Fruit fly (Drosophila melanogaster): ENCODE measurements around the gene CG9427.
A peak's percentile ranks its signal among the peaks of the same experiment; 100 is the strongest.

Gene CG9427

dm6 chr3R:9605084-9605483 lies 21.6 kb downstream of the CG9427 start (continued):
- TF ChIP-seq amos (GFP tag; IDR thresholded peaks at IDR 0.05; ENCODE audit: partially characterized antibody) (no peak), her (GFP tag; optimal IDR thresholded peaks at IDR 0.05) (no peak), Ptx1 (GFP tag; IDR thresholded peaks at IDR 0.05) (0 out of 2 replicates have a peak, but pooled peaks have one; percentile 10), E2f2 (GFP tag; IDR thresholded peaks at IDR 0.05) (no peak), CG8290 (GFP tag; optimal IDR thresholded peaks at IDR 0.05) (peak; percentile 3), CG8290 (tag; optimal IDR thresholded peaks at IDR 0.05) (no peak), Xbp1 (GFP tag; optimal IDR thresholded peaks at IDR 0.05) (peak; percentile 9), shn (GFP tag; optimal IDR thresholded peaks at IDR 0.05) (no peak), exex (tag; optimal IDR thresholded peaks at IDR 0.05) (no peak), H2.0 (GFP tag; IDR thresholded peaks at IDR 0.05) (no peak), HmgZ (tag; optimal IDR thresholded peaks at IDR 0.05) (no peak), CG4282 (GFP tag; optimal IDR thresholded peaks at IDR 0.05) (no peak), gce (GFP tag; IDR thresholded peaks at IDR 0.05) (no peak), rib (GFP tag; IDR thresholded peaks at IDR 0.05) (no peak), row (GFP tag; IDR thresholded peaks at IDR 0.05) (peak; percentile 43; the same call in 2 of the 3 replicates), CG17568 (GFP tag; optimal IDR thresholded peaks at IDR 0.05) (no peak), caup (GFP tag; optimal IDR thresholded peaks at IDR 0.05; ENCODE audit: severe bottlenecking) (no peak), CG10209 (GFP tag; optimal IDR thresholded peaks at IDR 0.05) (no peak), CG4328 (GFP tag; optimal IDR thresholded peaks at IDR 0.05) (no peak), ci (GFP tag; IDR thresholded peaks at IDR 0.05) (peak; percentile 52; the same call in 1 of the 3 replicates), ken (GFP tag; IDR thresholded peaks at IDR 0.05) (no peak), aop (GFP tag; IDR thresholded peaks at IDR 0.05) (no peak), CG33557 (GFP tag; optimal IDR thresholded peaks at IDR 0.05) (peak; percentile 56), CG13296 (GFP tag; optimal IDR thresholded peaks at IDR 0.05) (no peak), dmrt99B (tag; optimal IDR thresholded peaks at IDR 0.05) (peak; percentile 13), nau (GFP tag; optimal IDR thresholded peaks at IDR 0.05) (no peak), Gug (GFP tag; IDR thresholded peaks at IDR 0.05) (no peak), CG2129 (GFP tag; IDR thresholded peaks at IDR 0.05; ENCODE audit: partially characterized antibody) (no peak), vvl (GFP tag; IDR thresholded peaks at IDR 0.05) (peak; percentile 61; the same call in 1 of the 2 replicates), zf30C (GFP tag; optimal IDR thresholded peaks at IDR 0.05) (peak; percentile 77), ac (GFP tag; optimal IDR thresholded peaks at IDR 0.05) (peak; percentile 12), CG9727 (GFP tag; optimal IDR thresholded peaks at IDR 0.05) (peak; percentile 74), gsb (GFP tag; IDR thresholded peaks at IDR 0.05) (no peak), Oaz (GFP tag; IDR thresholded peaks at IDR 0.05) (no peak), yki (optimal IDR thresholded peaks at IDR 0.05) (no peak), CG14965 (GFP tag; optimal IDR thresholded peaks at IDR 0.05; ENCODE audit: borderline replicate concordance) (no peak), dimm (GFP tag; IDR thresholded peaks at IDR 0.05) (no peak), sisA (GFP tag; IDR thresholded peaks at IDR 0.05) (no peak), dati (GFP tag; IDR thresholded peaks at IDR 0.05) (no peak), Eip74EF (GFP tag; optimal IDR thresholded peaks at IDR 0.05) (no peak), CG17802 (tag; optimal IDR thresholded peaks at IDR 0.05) (no peak), CG11696 (GFP tag; IDR thresholded peaks at IDR 0.05) (no peak), jigr1 (GFP tag; IDR thresholded peaks at IDR 0.05) (no peak), CG6689 (GFP tag; IDR thresholded peaks at IDR 0.05) (peak; percentile 55; the same call in 1 of the 2 replicates), NC2α (GFP tag; optimal IDR thresholded peaks at IDR 0.05) (no peak), Dll (GFP tag; IDR thresholded peaks at IDR 0.05; ENCODE audit: partially characterized antibody) (no peak), GATAe (GFP tag; conservative IDR thresholded peaks at IDR 0.05) (no peak), Dfd (GFP tag; optimal IDR thresholded peaks at IDR 0.05) (no peak), Side (GFP tag; optimal IDR thresholded peaks at IDR 0.05) (peak; percentile 54), CG10321 (GFP tag; IDR thresholded peaks at IDR 0.05) (no peak), CkIIα-i1 (GFP tag; IDR thresholded peaks at IDR 0.05) (no peak), Ets97D (GFP tag; optimal IDR thresholded peaks at IDR 0.05) (no peak)

Data from whole organism, embryonic.